Worm (Caenorhabditis elegans) whole organism, L2 larva: ENCODE results near the gene cyp-13A1.

ENCODE experiments used
- C34F6.9 ChIP-seq: fragments of 150-350 bp; optimal IDR thresholded peaks from 2 replicates; lab custom pipeline; 2014; ENCODE audit warnings: missing biosample characterization, missing genetic modification characterization
- F13H6.1 ChIP-seq: sonication (generic microtip); optimal IDR thresholded peaks from 2 replicates; lab custom pipeline; 2016; ENCODE audit warnings: missing genetic modification characterization, missing compliant biosample characterization
- Y55F3AM.14 ChIP-seq: fragments of 200-800 bp; sonication (Bioruptor generic); optimal IDR thresholded peaks from 2 replicates; lab custom pipeline; 2018; ENCODE audit warnings: mild to moderate bottlenecking, missing genetic modification characterization, missing compliant biosample characterization
- aly-2 ChIP-seq: fragments of 150-350 bp; optimal IDR thresholded peaks from 2 replicates; lab custom pipeline; 2014; ENCODE audit warnings: missing biosample characterization, missing genetic modification characterization
- ama-1 ChIP-seq: fragments of 150-350 bp; optimal IDR thresholded peaks from 2 replicates; lab custom pipeline; 2018; ENCODE audit warnings: inconsistent platforms
- crh-2 ChIP-seq: sonication (generic microtip); optimal IDR thresholded peaks from 2 replicates; lab custom pipeline; 2017; ENCODE audit warnings: missing biosample characterization, missing genetic modification characterization
- fos-1 ChIP-seq: fragments of 150-350 bp; optimal IDR thresholded peaks from 2 replicates; lab custom pipeline; 2014; ENCODE audit warnings: missing biosample characterization, missing genetic modification characterization
- gmeb-1 ChIP-seq: fragments of 150-350 bp; optimal IDR thresholded peaks from 2 replicates; lab custom pipeline; 2014; ENCODE audit warnings: missing biosample characterization, missing genetic modification characterization
- lin-39 ChIP-seq: fragments of 150-350 bp; optimal IDR thresholded peaks from 2 replicates; lab custom pipeline; 2014; ENCODE audit warnings: missing biosample characterization, missing genetic modification reagents, missing genetic modification characterization
- lsy-2 ChIP-seq, 2 experiments: fragments of 150-350 bp in 1 of 2; sonication (generic microtip) in 1 of 2; optimal IDR thresholded peaks; 2 replicates each; lab custom pipeline; 2014 to 2017; ENCODE audit warnings: missing biosample characterization in 2 of 2, missing genetic modification characterization in 2 of 2
- mab-5 ChIP-seq: fragments of 150-350 bp; optimal IDR thresholded peaks from 2 replicates; lab custom pipeline; 2014; ENCODE audit warnings: missing biosample characterization, missing genetic modification characterization
- mdl-1 ChIP-seq, 2 experiments: fragments of 150-350 bp in 1 of 2; sonication (generic microtip) in 1 of 2; optimal IDR thresholded peaks; 2 replicates each; lab custom pipeline; 2017; ENCODE audit warnings: missing biosample characterization in 2 of 2, missing genetic modification characterization in 2 of 2
- nhr-10 ChIP-seq: sonication (generic microtip); optimal IDR thresholded peaks from 2 replicates; lab custom pipeline; 2017; ENCODE audit warnings: missing biosample characterization, missing genetic modification characterization
- nhr-129 ChIP-seq: fragments of 150-350 bp; optimal IDR thresholded peaks from 2 replicates; lab custom pipeline; 2014; ENCODE audit warnings: missing biosample characterization, missing genetic modification characterization
- nhr-21 ChIP-seq: fragments of 150-350 bp; optimal IDR thresholded peaks from 2 replicates; lab custom pipeline; 2014; ENCODE audit warnings: missing biosample characterization, missing genetic modification characterization
- nhr-237 ChIP-seq: fragments of 150-350 bp; optimal IDR thresholded peaks from 2 replicates; lab custom pipeline; 2014; ENCODE audit warnings: missing biosample characterization, missing genetic modification characterization
- nhr-25 ChIP-seq: fragments of 150-350 bp; sonication (generic microtip); optimal IDR thresholded peaks from 3 replicates; lab custom pipeline; 2014; ENCODE audit warnings: missing biosample characterization, missing genetic modification characterization
- nhr-6 ChIP-seq: fragments of 150-350 bp; optimal IDR thresholded peaks from 2 replicates; lab custom pipeline; 2014; ENCODE audit warnings: missing biosample characterization, missing genetic modification characterization
- nhr-77 ChIP-seq: fragments of 150-350 bp; optimal IDR thresholded peaks from 2 replicates; lab custom pipeline; 2014; ENCODE audit warnings: missing biosample characterization, missing genetic modification characterization
- sem-4 ChIP-seq: fragments of 150-350 bp; optimal IDR thresholded peaks from 2 replicates; lab custom pipeline; 2014; ENCODE audit warnings: missing biosample characterization, missing genetic modification reagents, missing genetic modification characterization
- sma-3 ChIP-seq: sonication (generic microtip); optimal IDR thresholded peaks from 2 replicates; lab custom pipeline; 2016; ENCODE audit warnings: missing genetic modification reagents, missing genetic modification characterization, missing compliant biosample characterization
- sma-9 ChIP-seq, 2 experiments: fragments of 150-350 bp in 1 of 2; sonication (generic microtip) in 1 of 2; optimal IDR thresholded peaks; 2 replicates each; lab custom pipeline; 2014 to 2016; ENCODE audit warnings: missing genetic modification characterization in 2 of 2, mild to moderate bottlenecking in 1 of 2, missing biosample characterization in 1 of 2, missing compliant biosample characterization in 1 of 2, missing genetic modification reagents in 1 of 2, moderate library complexity in 1 of 2
- unc-39 ChIP-seq: fragments of 150-350 bp; optimal IDR thresholded peaks from 2 replicates; lab custom pipeline; 2014; ENCODE audit warnings: missing biosample characterization, missing genetic modification characterization
- unc-55 ChIP-seq: fragments of 150-350 bp; sonication (generic microtip); optimal IDR thresholded peaks from 3 replicates; lab custom pipeline; 2014; ENCODE audit warnings: missing biosample characterization, missing genetic modification reagents, missing genetic modification characterization
- unc-62 ChIP-seq: fragments of 150-350 bp; optimal IDR thresholded peaks from 2 replicates; lab custom pipeline; 2014; ENCODE audit warnings: missing biosample characterization, missing genetic modification reagents, missing genetic modification characterization
- zag-1 ChIP-seq: fragments of 150-350 bp; optimal IDR thresholded peaks from 2 replicates; lab custom pipeline; 2014; ENCODE audit warnings: missing biosample characterization, missing genetic modification characterization
- ztf-4 ChIP-seq: fragments of 150-350 bp; optimal IDR thresholded peaks from 2 replicates; lab custom pipeline; 2014; ENCODE audit warnings: missing biosample characterization, missing genetic modification characterization

Gene cyp-13A1

ce11 chrII:9773892-9774581, 7.8 kb downstream of the cyp-13A1 start, which contains the start of gene ZK1321.4:
Gene ZK1321.4 (minus strand): TSS chrII:9773942.
- TF ChIP-seq sma-9 (GFP tag; optimal IDR thresholded peaks at IDR 0.05; lab: Kevin White, UChicago), result peak; percentile 1
- TF ChIP-seq sma-9 (tag; optimal IDR thresholded peaks at IDR 0.05; lab: Kevin White, UChicago), result no peak
- TF ChIP-seq ama-1 (lab: Kevin White, UChicago), result no peak
- peak; percentile 31 for TF ChIP-seq nhr-129 (tag; lab: Kevin White, UChicago)
- TF ChIP-seq mdl-1 (tag; optimal IDR thresholded peaks at IDR 0.05; lab: Kevin White, UChicago), result no peak

ce11 chrII:9769797-9770520, 11.8 kb downstream of the cyp-13A1 start, which contains the start of gene aqp-10:
Gene aqp-10 (minus strand): TSS chrII:9769847.
- TF ChIP-seq sem-4 (tag; lab: Kevin White, UChicago), result peak; percentile 1
- peak; percentile 81 for TF ChIP-seq crh-2 (tag; lab: Kevin White, UChicago)
- TF ChIP-seq nhr-129 (tag; lab: Kevin White, UChicago), result peak; percentile 29
- no peak for TF ChIP-seq nhr-21 (tag; lab: Kevin White, UChicago)
- no peak for TF ChIP-seq aly-2 (tag; lab: Kevin White, UChicago)
- TF ChIP-seq sma-9 (GFP tag; optimal IDR thresholded peaks at IDR 0.05; lab: Kevin White, UChicago), result peak; percentile 71
- TF ChIP-seq sma-9 (tag; optimal IDR thresholded peaks at IDR 0.05; lab: Kevin White, UChicago), result no peak
- TF ChIP-seq sma-3 (GFP tag; lab: Kevin White, UChicago), result peak; percentile 50
- no peak for TF ChIP-seq nhr-237 (tag; lab: Kevin White, UChicago)
- peak; percentile 53 for TF ChIP-seq C34F6.9
- TF ChIP-seq lsy-2 (tag; optimal IDR thresholded peaks at IDR 0.05; lab: Kevin White, UChicago), result peak; percentile 45 to 76
- peak; percentile 23 for TF ChIP-seq nhr-25 (tag; lab: Kevin White, UChicago)
- TF ChIP-seq F13H6.1 (tag; lab: Kevin White, UChicago), result peak; percentile 63
- TF ChIP-seq gmeb-1 (tag; lab: Kevin White, UChicago), result peak; percentile 63
- peak; percentile 75 for TF ChIP-seq fos-1 (tag; lab: Kevin White, UChicago)
- no peak for TF ChIP-seq Y55F3AM.14

- TF ChIP-seq fos-1 (tag; lab: Kevin White, UChicago) (no peak), C34F6.9 (no peak), ztf-4 (no peak), mdl-1 (tag; optimal IDR thresholded peaks at IDR 0.05; lab: Kevin White, UChicago) (no peak)
Measured at ce11 chrII:9764696-9765095, 17.1 kb downstream of the cyp-13A1 start.

ce11 chrII:9759382-9759781, 22.4 kb downstream of the cyp-13A1 start:
- TF ChIP-seq sma-9 (GFP tag; optimal IDR thresholded peaks at IDR 0.05; lab: Kevin White, UChicago) (peak; percentile 9), sma-9 (tag; optimal IDR thresholded peaks at IDR 0.05; lab: Kevin White, UChicago) (no peak), mab-5 (tag; lab: Kevin White, UChicago) (no peak), nhr-10 (tag; lab: Kevin White, UChicago) (no peak)
- TF ChIP-seq, all 48 proteins: peak for 1

ce11 chrII:9757651-9758282, 24.0 kb downstream of the cyp-13A1 start, which contains the start of gene shk-1:
Gene shk-1 (plus strand): TSS chrII:9758232.
- TF ChIP-seq nhr-129 (tag; lab: Kevin White, UChicago) (peak; percentile 33), crh-2 (tag; lab: Kevin White, UChicago) (no peak), C34F6.9 (peak; percentile 40), nhr-237 (tag; lab: Kevin White, UChicago) (no peak), lsy-2 (tag; optimal IDR thresholded peaks at IDR 0.05; lab: Kevin White, UChicago) (peak in 1 of 2 experiments; percentile 39), sma-9 (GFP tag; optimal IDR thresholded peaks at IDR 0.05; lab: Kevin White, UChicago) (peak; percentile 70), sma-9 (tag; optimal IDR thresholded peaks at IDR 0.05; lab: Kevin White, UChicago) (no peak), F13H6.1 (tag; lab: Kevin White, UChicago) (peak; percentile 57)

ce11 chrII:9755425-9755824, 26.4 kb downstream of the cyp-13A1 start:
- TF ChIP-seq lsy-2 (tag; optimal IDR thresholded peaks at IDR 0.05; lab: Kevin White, UChicago), result peak in 1 of 2 experiments; percentile 13
- peak; percentile 40 for TF ChIP-seq unc-55
- peak; percentile 38 for TF ChIP-seq mab-5 (tag; lab: Kevin White, UChicago)
- TF ChIP-seq ztf-4, result no peak
- no peak for TF ChIP-seq nhr-237 (tag; lab: Kevin White, UChicago)

ce11 chrII:9753730-9754129, 28.1 kb downstream of the cyp-13A1 start, which contains the start of gene ZK1321.1:
Gene ZK1321.1 (plus strand): TSS chrII:9754030.
- no peak for TF ChIP-seq lin-39 (tag; lab: Kevin White, UChicago)
- TF ChIP-seq nhr-21 (tag; lab: Kevin White, UChicago), result no peak
- TF ChIP-seq nhr-77 (tag; lab: Kevin White, UChicago), result no peak
- no peak for TF ChIP-seq zag-1
- no peak for TF ChIP-seq gmeb-1 (tag; lab: Kevin White, UChicago)
- TF ChIP-seq C34F6.9, result no peak
- TF ChIP-seq nhr-129 (tag; lab: Kevin White, UChicago), result no peak
- TF ChIP-seq nhr-6 (tag; lab: Kevin White, UChicago), result no peak
- no peak for TF ChIP-seq ztf-4
- TF ChIP-seq sma-3 (GFP tag; lab: Kevin White, UChicago), result no peak
- TF ChIP-seq nhr-25 (tag; lab: Kevin White, UChicago), result no peak
- TF ChIP-seq sma-9 (GFP tag; optimal IDR thresholded peaks at IDR 0.05; lab: Kevin White, UChicago), result no peak
- no peak for TF ChIP-seq sma-9 (tag; optimal IDR thresholded peaks at IDR 0.05; lab: Kevin White, UChicago)
- no peak for TF ChIP-seq unc-39 (tag; lab: Kevin White, UChicago)
- no peak for TF ChIP-seq unc-62 (GFP tag; lab: Kevin White, UChicago)
